Fruit fly (Drosophila melanogaster) whole organism: ENCODE results near the gene CG7029.

Source experiments
- Dll ChIP-seq: fragments of >200 bp; optimal IDR thresholded peaks from 2 replicates; lab custom pipeline; 2017
- pan ChIP-seq: fragments of >200 bp; optimal IDR thresholded peaks from 2 replicates; lab custom pipeline; 2017
- usp ChIP-seq: fragments of >200 bp; optimal IDR thresholded peaks from 2 replicates; lab custom pipeline; 2017; ENCODE audit warnings: missing biosample characterization, missing genetic modification characterization, mixed read lengths

DNA sequence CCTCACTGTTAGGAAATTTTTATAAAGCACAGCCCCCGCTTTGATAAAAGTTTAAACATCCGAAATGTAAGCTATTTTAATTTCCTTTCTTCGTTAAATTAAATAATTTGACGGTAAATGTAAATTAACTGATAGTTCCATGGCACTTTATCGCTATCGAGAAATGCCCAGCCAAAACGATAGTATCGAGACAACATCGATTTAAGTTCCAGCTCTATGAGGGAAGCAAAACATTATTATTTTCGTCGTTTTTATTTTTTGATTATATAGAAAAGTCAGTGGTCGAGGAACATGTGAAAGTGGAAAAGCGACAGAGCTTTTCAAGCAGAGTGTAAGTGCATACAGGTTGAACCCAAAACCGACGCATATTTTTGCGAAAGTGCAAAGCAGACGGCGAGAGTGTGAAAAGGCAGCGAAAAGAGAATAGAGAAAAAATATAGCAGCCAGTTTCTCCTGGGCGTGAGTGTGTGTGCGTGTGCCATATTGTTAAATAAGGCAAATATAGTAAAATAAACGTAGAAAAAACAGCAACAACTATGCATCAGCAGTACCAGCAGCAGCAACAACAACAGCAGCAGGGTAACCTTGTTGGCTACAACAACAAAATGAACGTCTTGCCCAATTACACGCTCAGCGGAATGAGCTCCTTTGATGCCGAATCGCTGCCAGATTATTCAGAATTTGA is 23.8 kb upstream of the CG7029 start, which contains the start of gene CG45049:
- TF ChIP-seq usp (GFP tag; lab: Kevin White, UChicago) (no peak), pan (lab: Kevin White, UChicago) (no peak), Dll (lab: Kevin White, UChicago) (no peak)
